Worm (Caenorhabditis elegans) whole organism, early embryonic: ENCODE data around the gene drd-50.

ENCODE experiments used
- F13C5.2 ChIP-seq: sonication (generic microtip); optimal IDR thresholded peaks from 2 replicates; lab custom pipeline; 2017; ENCODE audit warnings: mild to moderate bottlenecking, missing genetic modification characterization, inconsistent platforms, missing compliant biosample characterization
- ama-1 ChIP-seq: fragments of 150-350 bp; optimal IDR thresholded peaks from 2 replicates; lab custom pipeline; 2014
- ceh-13 ChIP-seq: fragments of 200-800 bp; sonication (Bioruptor generic); optimal IDR thresholded peaks from 2 replicates; lab custom pipeline; 2018; ENCODE audit warnings: mild to moderate bottlenecking, missing genetic modification characterization, missing compliant biosample characterization
- ceh-36 ChIP-seq: sonication (generic microtip); optimal IDR thresholded peaks from 2 replicates; lab custom pipeline; 2016; ENCODE audit warnings: missing genetic modification characterization, inconsistent platforms, missing compliant biosample characterization
- ets-7 ChIP-seq: sonication (generic microtip); optimal IDR thresholded peaks from 2 replicates; lab custom pipeline; 2016; ENCODE audit warnings: missing genotype, missing genetic modification characterization, missing compliant biosample characterization
- hmbx-1 ChIP-seq: sonication (generic microtip); optimal IDR thresholded peaks from 2 replicates; lab custom pipeline; 2016; ENCODE audit warnings: mild to moderate bottlenecking, missing genetic modification characterization, missing compliant biosample characterization
- hmg-4 ChIP-seq: fragments of 200-800 bp; sonication (Bioruptor generic); optimal IDR thresholded peaks from 2 replicates; lab custom pipeline; 2018; ENCODE audit warnings: mild to moderate bottlenecking, missing genetic modification characterization, missing compliant biosample characterization
- hnd-1 ChIP-seq: sonication (generic microtip); optimal IDR thresholded peaks from 2 replicates; lab custom pipeline; 2016; ENCODE audit warnings: missing genetic modification characterization, missing compliant biosample characterization
- pes-1 ChIP-seq: fragments of 200-800 bp; sonication (Bioruptor generic); IDR thresholded peaks from 2 replicates; pipeline ENCODE4 v1.3.6; 2022; ENCODE audit warnings: missing genetic modification reagents, missing genetic modification characterization, missing compliant biosample characterization
- scrt-1 ChIP-seq: fragments of 200-800 bp; sonication (Bioruptor generic); IDR thresholded peaks from 2 replicates; pipeline ENCODE4 v1.3.6; 2022; ENCODE audit warnings: missing genetic modification characterization, missing compliant biosample characterization
- sea-1 ChIP-seq: fragments of 200-800 bp; sonication (Bioruptor generic); conservative IDR thresholded peaks from 2 replicates; pipeline ENCODE4 v1.3.6; 2022; ENCODE audit warnings: missing genetic modification characterization, missing compliant biosample characterization
- tbx-11 ChIP-seq: fragments of 200-800 bp; sonication (Bioruptor generic); IDR thresholded peaks from 2 replicates; pipeline ENCODE4 v1.3.6; 2022; ENCODE audit warnings: missing genetic modification characterization, missing compliant biosample characterization
- tbx-37 ChIP-seq: fragments of 200-800 bp; sonication (Bioruptor generic); conservative IDR thresholded peaks from 2 replicates; pipeline ENCODE4 v1.3.6; 2022; ENCODE audit warnings: missing genetic modification reagents, missing genetic modification characterization, missing compliant biosample characterization
- tra-4 ChIP-seq: sonication (generic microtip); optimal IDR thresholded peaks from 2 replicates; lab custom pipeline; 2017; ENCODE audit warnings: missing genetic modification characterization, missing compliant biosample characterization

The drd-50 gene

DNA sequence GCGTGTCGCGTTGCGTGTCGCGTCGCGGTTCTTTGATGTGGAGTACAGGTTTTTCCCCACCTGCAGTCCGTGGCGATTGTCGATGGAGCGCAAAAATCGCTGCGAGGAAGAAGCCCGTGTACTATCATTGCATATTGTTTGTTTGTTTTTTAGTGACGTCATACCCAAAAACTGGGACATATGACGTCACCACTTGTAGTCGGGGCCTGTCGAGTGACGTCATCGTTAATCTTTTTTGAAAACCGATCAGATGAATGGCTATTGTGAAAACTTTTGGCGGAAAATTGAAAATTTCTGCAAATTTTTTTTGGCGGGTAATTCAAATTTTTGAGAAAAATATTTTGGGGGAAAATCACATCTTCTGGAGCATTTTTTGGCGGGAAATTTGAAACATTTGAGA is 49.8 kb downstream of the drd-50 start:
- TF ChIP-seq pes-1 (GFP tag; lab: Robert Waterston, UW), result no peak
- TF ChIP-seq ama-1 (lab: Kevin White, UChicago), result no peak
- no peak for TF ChIP-seq hmg-4 (GFP tag; lab: Kevin White, UChicago)
- no peak for TF ChIP-seq tbx-37 (GFP tag; lab: Robert Waterston, UW)
- TF ChIP-seq hnd-1, result no peak
- TF ChIP-seq tbx-11 (GFP tag; lab: Robert Waterston, UW), result no peak
- no peak for TF ChIP-seq ceh-36
- TF ChIP-seq F13C5.2 (tag; lab: Kevin White, UChicago), result no peak
- no peak for TF ChIP-seq tra-4 (tag; lab: Kevin White, UChicago)
- TF ChIP-seq hmbx-1 (tag; lab: Kevin White, UChicago), result no peak
- TF ChIP-seq ceh-13 (GFP tag; lab: Kevin White, UChicago), result no peak
- TF ChIP-seq scrt-1 (GFP tag; lab: Robert Waterston, UW), result no peak
- no peak for TF ChIP-seq sea-1 (GFP tag; lab: Robert Waterston, UW)
- no peak for TF ChIP-seq ets-7 (tag; lab: Kevin White, UChicago)
